Fruit fly (Drosophila melanogaster) whole organism, embryonic: ENCODE measurements around the gene CG42399.

Source experiments
- Abd-B ChIP-seq: fragments of 200-800 bp; sonication (Bioruptor generic); optimal IDR thresholded peaks from 2 replicates; lab custom pipeline; 2018; ENCODE audit warnings: missing biosample characterization, mild to moderate bottlenecking, missing genetic modification characterization, moderate library complexity
- Atf6 ChIP-seq: fragments of 200-800 bp; sonication (Bioruptor generic); IDR thresholded peaks from 2 replicates; pipeline ENCODE4 v1.3.6; 2022; ENCODE audit warnings: missing biosample characterization, missing genetic modification characterization
- Blimp-1 ChIP-seq: fragments of 200-800 bp; sonication (Bioruptor generic); optimal IDR thresholded peaks from 3 replicates; lab custom pipeline; 2018; ENCODE audit warnings: missing biosample characterization, missing genetic modification characterization, mild to moderate bottlenecking, moderate library complexity, missing genetic modification reagents
- CG10462 ChIP-seq: fragments of 200-800 bp; sonication (Bioruptor generic); optimal IDR thresholded peaks from 2 replicates; lab custom pipeline; 2016; ENCODE audit warnings: missing biosample characterization, missing genetic modification characterization
- CG11093 ChIP-seq: fragments of 200-800 bp; sonication (Bioruptor generic); IDR thresholded peaks from 3 replicates; pipeline ENCODE4 v1.3.6; 2022; ENCODE audit warnings: missing biosample characterization, missing genetic modification characterization
- CG11504 ChIP-seq: fragments of 200-800 bp; sonication (Bioruptor generic); optimal IDR thresholded peaks from 3 replicates; lab custom pipeline; 2019; ENCODE audit warnings: missing biosample characterization, mild to moderate bottlenecking, missing genetic modification characterization, moderate library complexity
- CG12236 ChIP-seq: fragments of 200-800 bp; sonication (Bioruptor generic); optimal IDR thresholded peaks from 2 replicates; lab custom pipeline; 2016; ENCODE audit warnings: missing biosample characterization, missing genetic modification characterization
- CG12744 ChIP-seq: fragments of 200-800 bp; sonication (Bioruptor generic); optimal IDR thresholded peaks from 2 replicates; lab custom pipeline; 2016; ENCODE audit warnings: missing biosample characterization, missing genetic modification characterization
- CG12942 ChIP-seq: fragments of 200-800 bp; sonication (Bioruptor generic); optimal IDR thresholded peaks from 3 replicates; lab custom pipeline; 2016; ENCODE audit warnings: missing biosample characterization, missing genetic modification characterization
- CG17186 ChIP-seq: fragments of 200-800 bp; sonication (Bioruptor generic); optimal IDR thresholded peaks from 3 replicates; lab custom pipeline; 2017; ENCODE audit warnings: missing biosample characterization, missing genetic modification reagents, missing genetic modification characterization
- CG1832 ChIP-seq: fragments of 200-800 bp; sonication (Bioruptor generic); optimal IDR thresholded peaks from 2 replicates; lab custom pipeline; 2017; ENCODE audit warnings: missing biosample characterization, mild to moderate bottlenecking, missing genetic modification characterization, inconsistent platforms
- CG31441 ChIP-seq: fragments of 200-800 bp; sonication (Bioruptor generic); IDR thresholded peaks from 2 replicates; pipeline ENCODE4 v1.3.6; 2022; ENCODE audit warnings: missing biosample characterization, missing genetic modification characterization
- CG32772 ChIP-seq: fragments of 200-800 bp; sonication (Bioruptor generic); IDR thresholded peaks from 2 replicates; pipeline ENCODE4 v1.3.6; 2022; ENCODE audit warnings: missing biosample characterization, missing genetic modification characterization
- CG34376 ChIP-seq: fragments of 200-800 bp; sonication (Bioruptor generic); optimal IDR thresholded peaks from 2 replicates; lab custom pipeline; 2018; ENCODE audit warnings: missing biosample characterization, mild to moderate bottlenecking, missing genetic modification characterization
- CG4360 ChIP-seq: fragments of 200-800 bp; sonication (Bioruptor generic); IDR thresholded peaks from 2 replicates; pipeline ENCODE4 v1.3.6; 2022; ENCODE audit warnings: missing biosample characterization, missing genetic modification characterization
- CG5953 ChIP-seq: fragments of 200-800 bp; sonication (Bioruptor generic); IDR thresholded peaks from 2 replicates; pipeline ENCODE4 v1.3.6; 2022; ENCODE audit warnings: missing biosample characterization, missing genetic modification characterization
- CG6175 ChIP-seq: fragments of 200-800 bp; sonication (Bioruptor generic); IDR thresholded peaks from 3 replicates; pipeline ENCODE4 v1.3.6; 2022; ENCODE audit warnings: missing biosample characterization, missing genetic modification characterization
- CG6854 ChIP-seq: fragments of 200-800 bp; sonication (Bioruptor generic); optimal IDR thresholded peaks from 3 replicates; lab custom pipeline; 2017; ENCODE audit warnings: missing biosample characterization, mild to moderate bottlenecking, missing genetic modification characterization
- CG7357 ChIP-seq: fragments of 200-800 bp; sonication (Bioruptor generic); IDR thresholded peaks from 3 replicates; pipeline ENCODE4 v1.3.6; 2022; ENCODE audit warnings: missing biosample characterization, missing genetic modification characterization
- CG7987 ChIP-seq: fragments of 200-800 bp; sonication (Bioruptor generic); optimal IDR thresholded peaks from 2 replicates; lab custom pipeline; 2018; ENCODE audit warnings: missing biosample characterization, mild to moderate bottlenecking, missing genetic modification characterization, moderate library complexity
- CG8765 ChIP-seq: fragments of 200-800 bp; sonication (Bioruptor generic); IDR thresholded peaks from 2 replicates; pipeline ENCODE4 v1.3.6; 2022; ENCODE audit warnings: missing biosample characterization, missing genetic modification characterization
- CG9437 ChIP-seq: fragments of 200-800 bp; sonication (Bioruptor generic); optimal IDR thresholded peaks from 2 replicates; lab custom pipeline; 2018; ENCODE audit warnings: missing biosample characterization, mild to moderate bottlenecking, missing genetic modification characterization
- CTCF ChIP-seq: fragments of 200-800 bp; sonication (Bioruptor generic); optimal IDR thresholded peaks from 2 replicates; lab custom pipeline; 2017; ENCODE audit warnings: missing biosample characterization, mild to moderate bottlenecking, missing genetic modification characterization, moderate library complexity
- CrebB ChIP-seq: fragments of 200-800 bp; sonication (Bioruptor generic); optimal IDR thresholded peaks from 3 replicates; lab custom pipeline; 2018; ENCODE audit warnings: missing biosample characterization, mild to moderate bottlenecking, missing genetic modification characterization
- Dll ChIP-seq: fragments of 200-800 bp; sonication (Bioruptor generic); IDR thresholded peaks from 4 replicates; pipeline ENCODE4 v1.3.6; 2022; ENCODE audit warnings: missing biosample characterization, missing genetic modification characterization; ENCODE audit not compliant: partially characterized antibody
- Doc2 ChIP-seq: fragments of 200-800 bp; sonication (Bioruptor generic); IDR thresholded peaks from 2 replicates; pipeline ENCODE4 v1.3.6; 2022; ENCODE audit warnings: missing biosample characterization, missing genetic modification characterization
- E2f2 ChIP-seq: fragments of 200-800 bp; sonication (Bioruptor generic); IDR thresholded peaks from 2 replicates; pipeline ENCODE4 v1.3.6; 2022; ENCODE audit warnings: missing biosample characterization, missing genetic modification characterization
- Ets65A ChIP-seq: fragments of 200-800 bp; sonication (Bioruptor generic); peaks from one replicate; lab custom pipeline; 2016; ENCODE audit warnings: missing biosample characterization, missing genetic modification characterization
- Gsc ChIP-seq: fragments of 200-800 bp; sonication (Bioruptor generic); IDR thresholded peaks from 2 replicates; pipeline ENCODE4 v1.3.6; 2022; ENCODE audit warnings: missing biosample characterization, missing genetic modification characterization
- Hsf ChIP-seq: fragments of 200-800 bp; sonication (Bioruptor generic); optimal IDR thresholded peaks from 3 replicates; lab custom pipeline; 2016; ENCODE audit warnings: missing biosample characterization, missing genetic modification characterization
- Med ChIP-seq: fragments of 200-800 bp; sonication (Bioruptor generic); peaks from one replicate; lab custom pipeline; 2016; ENCODE audit warnings: missing biosample characterization, missing genetic modification characterization, mild to moderate bottlenecking, inconsistent platforms, moderate library complexity
- Meics ChIP-seq: fragments of 200-800 bp; sonication (Bioruptor generic); optimal IDR thresholded peaks from 2 replicates; lab custom pipeline; 2017; ENCODE audit warnings: missing biosample characterization, mild to moderate bottlenecking, missing genetic modification characterization
- Mes4 ChIP-seq: fragments of 200-800 bp; sonication (Bioruptor generic); optimal IDR thresholded peaks from 2 replicates; lab custom pipeline; 2016; ENCODE audit warnings: missing biosample characterization, missing genetic modification characterization
- Neu2 ChIP-seq: fragments of 200-800 bp; sonication (Bioruptor generic); optimal IDR thresholded peaks from 3 replicates; lab custom pipeline; 2016; ENCODE audit warnings: missing biosample characterization, missing genetic modification characterization, borderline replicate concordance
- Opbp ChIP-seq: fragments of 200-800 bp; sonication (Bioruptor generic); IDR thresholded peaks from 3 replicates; pipeline ENCODE4 v1.3.6; 2022; ENCODE audit warnings: missing biosample characterization, missing genetic modification characterization; ENCODE audit not compliant: partially characterized antibody
- Optix ChIP-seq: fragments of 200-800 bp; sonication (Bioruptor generic); IDR thresholded peaks from 3 replicates; pipeline ENCODE4 v1.3.6; 2022; ENCODE audit warnings: missing biosample characterization, missing genetic modification characterization
- Sry-δ ChIP-seq: fragments of 200-800 bp; sonication (Bioruptor generic); optimal IDR thresholded peaks from 2 replicates; lab custom pipeline; 2016; ENCODE audit warnings: missing biosample characterization, missing genetic modification characterization
- ci ChIP-seq: fragments of 200-800 bp; sonication (Bioruptor generic); IDR thresholded peaks from 3 replicates; pipeline ENCODE4 v1.3.6; 2022; ENCODE audit warnings: missing biosample characterization, missing genetic modification characterization
- fd102C ChIP-seq: fragments of 200-800 bp; sonication (Bioruptor generic); optimal IDR thresholded peaks from 2 replicates; lab custom pipeline; 2018; ENCODE audit warnings: missing biosample characterization, mild to moderate bottlenecking, missing genetic modification characterization, moderate library complexity
- gfzf ChIP-seq: fragments of 200-800 bp; sonication (Bioruptor generic); optimal IDR thresholded peaks from 2 replicates; lab custom pipeline; 2016; ENCODE audit warnings: missing biosample characterization, mild to moderate bottlenecking, missing genetic modification characterization, moderate library complexity
- hb ChIP-seq: fragments of 200-800 bp; sonication (Bioruptor generic); IDR thresholded peaks from 3 replicates; pipeline ENCODE4 v1.3.6; 2022; ENCODE audit warnings: missing biosample characterization, missing genetic modification characterization; ENCODE audit not compliant: partially characterized antibody
- hbn ChIP-seq: fragments of 200-800 bp; sonication (Bioruptor generic); IDR thresholded peaks from 2 replicates; pipeline ENCODE4 v1.3.6; 2022; ENCODE audit warnings: missing biosample characterization, missing genetic modification characterization; ENCODE audit not compliant: partially characterized antibody
- lmd ChIP-seq: fragments of 200-800 bp; sonication (Bioruptor generic); IDR thresholded peaks from 2 replicates; pipeline ENCODE4 v1.3.6; 2022; ENCODE audit warnings: missing biosample characterization, missing genetic modification characterization
- maf-S ChIP-seq: fragments of 200-800 bp; sonication (Bioruptor generic); optimal IDR thresholded peaks from 2 replicates; lab custom pipeline; 2016; ENCODE audit warnings: missing biosample characterization, missing genetic modification characterization
- pros ChIP-seq: fragments of 200-800 bp; sonication (Bioruptor generic); optimal IDR thresholded peaks from 3 replicates; lab custom pipeline; 2019; ENCODE audit warnings: missing biosample characterization, mild to moderate bottlenecking, missing genetic modification characterization, moderate library complexity
- rib ChIP-seq: fragments of 200-800 bp; sonication (Bioruptor generic); IDR thresholded peaks from 2 replicates; pipeline ENCODE4 v1.3.6; 2022; ENCODE audit warnings: missing biosample characterization, missing genetic modification characterization
- scrt ChIP-seq: fragments of 200-800 bp; sonication (Bioruptor generic); optimal IDR thresholded peaks from 2 replicates; lab custom pipeline; 2018; ENCODE audit warnings: missing biosample characterization, mild to moderate bottlenecking, missing genetic modification characterization, moderate library complexity
- sens ChIP-seq: fragments of 200-800 bp; sonication (Bioruptor generic); peaks from one replicate; lab custom pipeline; 2016; ENCODE audit warnings: missing biosample characterization, missing genetic modification characterization
- sob ChIP-seq: fragments of 200-800 bp; sonication (Bioruptor generic); IDR thresholded peaks from 2 replicates; pipeline ENCODE4 v1.3.6; 2022; ENCODE audit warnings: missing biosample characterization, missing genetic modification characterization
- unc-4 ChIP-seq: fragments of 200-800 bp; sonication (Bioruptor generic); IDR thresholded peaks from 2 replicates; pipeline ENCODE4 v1.3.6; 2022; ENCODE audit warnings: missing biosample characterization, missing genetic modification characterization; ENCODE audit not compliant: partially characterized antibody
- wek ChIP-seq: fragments of 200-800 bp; sonication (Bioruptor generic); optimal IDR thresholded peaks from 3 replicates; lab custom pipeline; 2018; ENCODE audit warnings: missing biosample characterization, mild to moderate bottlenecking, missing genetic modification characterization, moderate library complexity
- zf30C ChIP-seq: fragments of 200-800 bp; sonication (Bioruptor generic); optimal IDR thresholded peaks from 3 replicates; lab custom pipeline; 2018; ENCODE audit warnings: missing biosample characterization, mild to moderate bottlenecking, missing genetic modification characterization
- zfh1 ChIP-seq: fragments of 200-800 bp; sonication (Bioruptor generic); IDR thresholded peaks from 3 replicates; pipeline ENCODE4 v1.3.6; 2022; ENCODE audit warnings: missing biosample characterization, missing genetic modification characterization

Gene CG42399

dm6 chr2L:114429-114828, 38.7 kb downstream of the CG42399 start, which contains the start of gene ND-15:
Gene ND-15, plus strand, starts transcription at chr2L:114726.
- no peak for TF ChIP-seq CG9437
- TF ChIP-seq CG7987, result no peak
- TF ChIP-seq E2f2, result peak; percentile 57
- TF ChIP-seq CG4360 (GFP tag; lab: Robert Waterston, UW), result no peak
- TF ChIP-seq sens, result peak; percentile 71
- TF ChIP-seq CG1832, result no peak
- no peak for TF ChIP-seq Optix (GFP tag; lab: Robert Waterston, UW)
- TF ChIP-seq CG11504 (tag; lab: Kevin White, UChicago), result no peak
- peak; percentile 73 for TF ChIP-seq scrt (GFP tag; lab: Kevin White, UChicago)
- TF ChIP-seq CG11093 (GFP tag; lab: Robert Waterston, UW), result no peak
- no peak for TF ChIP-seq ci (GFP tag; lab: Robert Waterston, UW)
- TF ChIP-seq CG32772, result no peak
- no peak for TF ChIP-seq CG6854 (GFP tag; lab: Kevin White, UChicago)
- TF ChIP-seq Gsc (GFP tag; lab: Robert Waterston, UW), result no peak
- no peak for TF ChIP-seq CG5953 (GFP tag; lab: Robert Waterston, UW)
- TF ChIP-seq Abd-B, result no peak
- TF ChIP-seq sob (GFP tag; lab: Robert Waterston, UW), result 0 out of 2 replicates have a peak, but pooled peaks have one; percentile 15
- no peak for TF ChIP-seq CG12942 (GFP tag; lab: Kevin White, UChicago)
- TF ChIP-seq CG34376 (GFP tag; lab: Kevin White, UChicago), result no peak
- no peak for TF ChIP-seq Neu2 (GFP tag; lab: Kevin White, UChicago)
- peak; percentile 58 for TF ChIP-seq hbn (GFP tag; lab: Robert Waterston, UW)
- no peak for TF ChIP-seq CG12744 (GFP tag; lab: Kevin White, UChicago)
- no peak for TF ChIP-seq zf30C
- TF ChIP-seq Doc2 (GFP tag; lab: Robert Waterston, UW), result no peak
- TF ChIP-seq Hsf (GFP tag; lab: Kevin White, UChicago), result no peak
- no peak for TF ChIP-seq pros (GFP tag; lab: Kevin White, UChicago)
- no peak for TF ChIP-seq Mes4 (GFP tag; lab: Kevin White, UChicago)
- TF ChIP-seq Atf6 (GFP tag; lab: Robert Waterston, UW), result no peak
- TF ChIP-seq Meics (GFP tag; lab: Kevin White, UChicago), result no peak
- no peak for TF ChIP-seq fd102C
- TF ChIP-seq CTCF (GFP tag; lab: Kevin White, UChicago), result peak; percentile 43
- peak; percentile 74 for TF ChIP-seq Med (GFP tag; lab: Kevin White, UChicago)
- TF ChIP-seq wek (GFP tag; lab: Kevin White, UChicago), result no peak
- no peak for TF ChIP-seq CG6175 (GFP tag; lab: Robert Waterston, UW)
- TF ChIP-seq rib (GFP tag; lab: Robert Waterston, UW), result no peak
- TF ChIP-seq CG17186, result peak; percentile 58
- TF ChIP-seq lmd (GFP tag; lab: Robert Waterston, UW), result no peak
- peak; percentile 32 for TF ChIP-seq gfzf (GFP tag; lab: Kevin White, UChicago)
- TF ChIP-seq CG10462 (GFP tag; lab: Kevin White, UChicago), result no peak
- TF ChIP-seq CrebB (tag; lab: Kevin White, UChicago), result no peak
- peak; percentile 79 for TF ChIP-seq Dll (GFP tag; lab: Robert Waterston, UW)
- TF ChIP-seq unc-4 (GFP tag; lab: Robert Waterston, UW), result peak; percentile 80
- no peak for TF ChIP-seq CG7357 (GFP tag; lab: Robert Waterston, UW)
- TF ChIP-seq Sry-δ (GFP tag; lab: Kevin White, UChicago), result peak; percentile 79
- no peak for TF ChIP-seq Ets65A
- TF ChIP-seq Opbp (GFP tag; lab: Robert Waterston, UW), result peak; percentile 83
- no peak for TF ChIP-seq Blimp-1
- TF ChIP-seq maf-S (GFP tag; lab: Kevin White, UChicago), result no peak
- no peak for TF ChIP-seq CG31441 (GFP tag; lab: Robert Waterston, UW)
- no peak for TF ChIP-seq CG8765 (GFP tag; lab: Robert Waterston, UW)
- no peak for TF ChIP-seq zfh1 (GFP tag; lab: Robert Waterston, UW)
- TF ChIP-seq CG12236 (GFP tag; lab: Kevin White, UChicago), result no peak
- peak; percentile 63; the same call in 2 of the 3 replicates for TF ChIP-seq hb
